Fruit fly (Drosophila melanogaster): Measurements from ENCODE around the gene CG42446.

CG42446 gene

dm6 chr3R:16359098-16359497, 810 bp downstream of the CG42446 start, which contains the start of gene CG17931 (continued):
- TF ChIP-seq mam (GFP tag; optimal IDR thresholded peaks at IDR 0.05), result no peak
- TF ChIP-seq CG43689 (GFP tag; IDR thresholded peaks at IDR 0.05), result no peak
- no peak for TF ChIP-seq disco-r (GFP tag; optimal IDR thresholded peaks at IDR 0.05)
- no peak for TF ChIP-seq CG1529 (GFP tag; optimal IDR thresholded peaks at IDR 0.05)
- peak; percentile 64 for TF ChIP-seq ewg (GFP tag; optimal IDR thresholded peaks at IDR 0.05)
- TF ChIP-seq CHES-1-like (GFP tag; optimal IDR thresholded peaks at IDR 0.05), result peak; percentile 20
- no peak for TF ChIP-seq CG6254 (GFP tag; optimal IDR thresholded peaks at IDR 0.05)
- peak; percentile 31 for TF ChIP-seq tap (tag; optimal IDR thresholded peaks at IDR 0.05)
- no peak for TF ChIP-seq D19B (GFP tag; optimal IDR thresholded peaks at IDR 0.05)
- peak in 1 of 2 experiments; percentile 58 for TF ChIP-seq Pdp1 (GFP tag; optimal IDR thresholded peaks at IDR 0.05)
- TF ChIP-seq CG11560 (tag; IDR thresholded peaks at IDR 0.05), result no peak
- no peak for TF ChIP-seq dati (GFP tag; IDR thresholded peaks at IDR 0.05)
- no peak for TF ChIP-seq zfh1 (GFP tag; IDR thresholded peaks at IDR 0.05)
- TF ChIP-seq pfk (GFP tag; optimal IDR thresholded peaks at IDR 0.05), result no peak
- TF ChIP-seq Xrp1 (GFP tag; IDR thresholded peaks at IDR 0.05), result no peak
- TF ChIP-seq gfzf (GFP tag; optimal IDR thresholded peaks at IDR 0.05), result peak; percentile 98
- no peak for TF ChIP-seq Ptx1 (GFP tag; IDR thresholded peaks at IDR 0.05)
- no peak; the same call in 1 of the 2 replicates for TF ChIP-seq Bgb (GFP tag; IDR thresholded peaks at IDR 0.05; ENCODE audit: partially characterized antibody)
- no peak for TF ChIP-seq dmrt99B (tag; optimal IDR thresholded peaks at IDR 0.05)
- TF ChIP-seq Bdp1 (GFP tag; optimal IDR thresholded peaks at IDR 0.05), result no peak
- peak; percentile 36 for TF ChIP-seq CG12391 (tag; optimal IDR thresholded peaks at IDR 0.05)
- no peak for TF ChIP-seq wor (GFP tag; IDR thresholded peaks at IDR 0.05)
- no peak; the same call in 1 of the 2 replicates for TF ChIP-seq onecut (GFP tag; IDR thresholded peaks at IDR 0.05)
- TF ChIP-seq CG12236 (GFP tag; optimal IDR thresholded peaks at IDR 0.05), result no peak
- no peak for TF ChIP-seq CG3726 (GFP tag; IDR thresholded peaks at IDR 0.05)
- TF ChIP-seq pzg (GFP tag; optimal IDR thresholded peaks at IDR 0.05), result peak; percentile 95
- no peak for TF ChIP-seq CG10147 (GFP tag; optimal IDR thresholded peaks at IDR 0.05)
- no peak for TF ChIP-seq CG18011 (GFP tag; optimal IDR thresholded peaks at IDR 0.05)
- TF ChIP-seq peb (GFP tag; IDR thresholded peaks at IDR 0.05), result no peak
- no peak for TF ChIP-seq CG6689 (GFP tag; IDR thresholded peaks at IDR 0.05)
- TF ChIP-seq Dfd (GFP tag; optimal IDR thresholded peaks at IDR 0.05), result no peak
- TF ChIP-seq NFAT (GFP tag; IDR thresholded peaks at IDR 0.05), result no peak
- TF ChIP-seq repo (GFP tag; optimal IDR thresholded peaks at IDR 0.05), result no peak
- no peak for TF ChIP-seq Rfx (GFP tag; IDR thresholded peaks at IDR 0.05)
- no peak for TF ChIP-seq HLHmδ (GFP tag; optimal IDR thresholded peaks at IDR 0.05)
- no peak for TF ChIP-seq Dll (GFP tag; IDR thresholded peaks at IDR 0.05; ENCODE audit: partially characterized antibody)
- TF ChIP-seq ranshi (GFP tag; IDR thresholded peaks at IDR 0.05), result no peak
- TF ChIP-seq corto (GFP tag; optimal IDR thresholded peaks at IDR 0.05), result no peak
- no peak for TF ChIP-seq CG16863 (GFP tag; optimal IDR thresholded peaks at IDR 0.05)
- no peak for TF ChIP-seq CG12219 (GFP tag; optimal IDR thresholded peaks at IDR 0.05)
- no peak for TF ChIP-seq CG4707 (GFP tag; optimal IDR thresholded peaks at IDR 0.05)
- TF ChIP-seq HLH54F (GFP tag; optimal IDR thresholded peaks at IDR 0.05), result no peak
- no peak for TF ChIP-seq CG18599 (GFP tag; optimal IDR thresholded peaks at IDR 0.05)
- peak; percentile 62 for TF ChIP-seq nmo (GFP tag; optimal IDR thresholded peaks at IDR 0.05)
- TF ChIP-seq D19A (tag; optimal IDR thresholded peaks at IDR 0.05), result peak; percentile 36
- no peak for TF ChIP-seq gt (GFP tag; IDR thresholded peaks at IDR 0.05)
- TF ChIP-seq mld (GFP tag; IDR thresholded peaks at IDR 0.05; ENCODE audit: partially characterized antibody), result no peak
- TF ChIP-seq crc (GFP tag; optimal IDR thresholded peaks at IDR 0.05), result no peak
- TF ChIP-seq H15 (GFP tag; IDR thresholded peaks at IDR 0.05), result no peak
- TF ChIP-seq ato (GFP tag; IDR thresholded peaks at IDR 0.05; ENCODE audit: partially characterized antibody), result no peak
- TF ChIP-seq Nf-YC (tag; optimal IDR thresholded peaks at IDR 0.05), result peak; percentile 39
- TF ChIP-seq CG31388 (GFP tag; optimal IDR thresholded peaks at IDR 0.05), result no peak
